Fruit fly (Drosophila melanogaster) Kc167 (cell line): Measurements from ENCODE around the gene CG42763.

ENCODE experiments used
- Myc ChIP-seq: fragments of >200 bp; optimal IDR thresholded peaks from 2 replicates; lab custom pipeline; 2017; ENCODE audit warnings: missing external identifiers
- Sin3A ChIP-seq: fragments of >200 bp; optimal IDR thresholded peaks from 2 replicates; lab custom pipeline; 2018; ENCODE audit warnings: missing external identifiers
- h ChIP-seq: fragments of >200 bp; optimal IDR thresholded peaks from 3 replicates; lab custom pipeline; 2018; ENCODE audit warnings: missing external identifiers
- insv ChIP-seq: fragments of >200 bp; optimal IDR thresholded peaks from 3 replicates; lab custom pipeline; 2018; ENCODE audit warnings: missing external identifiers
- psq ChIP-seq: fragments of >200 bp; optimal IDR thresholded peaks from 2 replicates; lab custom pipeline; 2017; ENCODE audit warnings: missing external identifiers
- ttk ChIP-seq: sonication (Bioruptor generic); optimal IDR thresholded peaks from 2 replicates; lab custom pipeline; 2017; ENCODE audit warnings: missing external identifiers

Gene CG42763

DNA sequence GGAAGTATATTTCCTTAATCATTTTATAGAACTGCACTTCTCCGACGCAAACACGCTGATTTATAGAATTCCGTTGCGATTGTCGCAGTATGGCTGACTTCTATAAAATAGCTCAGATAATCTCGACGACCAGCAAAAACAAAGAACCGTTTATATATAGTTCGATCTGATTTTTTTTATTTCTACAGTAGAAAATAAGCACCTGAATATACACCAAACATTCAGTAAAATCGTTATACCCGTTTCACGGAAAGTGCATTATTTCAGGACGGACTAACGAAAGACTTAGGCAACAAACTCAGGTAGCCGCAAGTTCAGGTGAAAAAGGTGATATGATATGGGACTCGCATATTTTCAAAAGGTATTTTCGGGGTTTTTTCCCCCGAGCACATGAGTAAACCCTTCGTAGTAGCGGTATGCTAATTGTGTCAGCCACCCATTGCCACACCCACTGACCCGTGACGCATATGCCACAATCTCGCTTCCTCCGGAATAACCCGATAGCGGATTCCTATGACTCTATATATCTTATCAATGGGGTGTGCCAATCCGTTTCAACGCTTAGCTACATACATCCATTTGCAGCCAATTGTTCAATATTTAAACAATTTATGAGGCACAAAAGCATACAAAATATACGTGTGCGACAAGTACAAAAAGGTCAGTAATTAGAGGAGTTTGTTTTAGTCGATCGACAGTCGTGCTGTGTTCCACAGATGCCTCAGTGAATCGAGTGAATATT is at the start of gene CG42763, which contains the start of gene CG43394:
CG42763 (minus strand) TSS at position 41 of the 742 bp plus-strand sequence.
CG43394 (plus strand) TSS at position 692 of the 742 bp plus-strand sequence.
- TF ChIP-seq h, result no peak
- TF ChIP-seq psq, result no peak
- no peak for TF ChIP-seq insv
- TF ChIP-seq Myc (lab: Kevin White, UChicago), result no peak
- no peak for TF ChIP-seq ttk
- TF ChIP-seq Sin3A (lab: Kevin White, UChicago), result no peak

DNA sequence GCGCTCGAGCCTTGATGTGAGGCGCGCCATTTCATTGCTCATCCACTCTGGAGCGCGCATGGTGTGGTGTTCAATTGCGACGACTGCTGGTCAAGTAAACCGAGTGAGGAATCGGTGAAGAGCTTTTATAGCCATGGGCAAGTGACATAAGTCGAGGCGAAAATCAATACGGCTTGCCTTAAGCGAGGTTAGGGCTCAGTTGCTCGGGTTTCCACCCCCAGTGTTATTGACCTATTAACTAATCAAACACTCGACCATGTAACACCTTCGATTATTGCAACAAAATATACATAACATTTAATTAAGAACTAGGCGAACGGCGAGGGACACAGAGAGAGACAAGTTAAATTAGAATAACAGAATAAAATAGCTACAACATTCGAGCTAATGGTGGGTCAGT is 45.8 kb upstream of the CG42763 start, which contains the start of gene CG34134:
CG34134 (minus strand) TSS at position 101 of the 400 bp plus-strand sequence.
- TF ChIP-seq psq, result no peak
- TF ChIP-seq Sin3A (lab: Kevin White, UChicago), result no peak
- no peak for TF ChIP-seq Myc (lab: Kevin White, UChicago)
- TF ChIP-seq insv, result no peak
- no peak for TF ChIP-seq ttk
- no peak for TF ChIP-seq h

DNA sequence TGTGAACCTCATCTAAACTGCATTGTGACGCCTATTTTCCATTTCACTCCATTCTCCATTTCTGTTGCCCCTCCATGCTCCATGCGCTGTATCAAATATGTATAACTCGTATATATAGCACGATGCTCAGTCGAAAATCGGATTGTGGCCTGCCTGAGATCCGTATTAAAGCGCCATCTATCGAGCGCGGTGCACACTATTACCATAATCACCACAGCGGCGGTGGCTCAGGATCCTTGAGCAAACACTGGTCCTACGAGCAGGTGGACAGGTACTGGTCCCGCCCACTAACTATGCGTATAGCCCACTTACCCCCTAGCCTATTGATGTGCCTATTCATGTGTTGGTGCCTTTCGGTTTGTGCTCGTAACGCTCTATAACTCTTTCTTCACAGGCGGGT is 40.1 kb upstream of the CG42763 start:
- TF ChIP-seq psq, result no peak
- TF ChIP-seq ttk, result no peak
- TF ChIP-seq insv, result no peak

DNA sequence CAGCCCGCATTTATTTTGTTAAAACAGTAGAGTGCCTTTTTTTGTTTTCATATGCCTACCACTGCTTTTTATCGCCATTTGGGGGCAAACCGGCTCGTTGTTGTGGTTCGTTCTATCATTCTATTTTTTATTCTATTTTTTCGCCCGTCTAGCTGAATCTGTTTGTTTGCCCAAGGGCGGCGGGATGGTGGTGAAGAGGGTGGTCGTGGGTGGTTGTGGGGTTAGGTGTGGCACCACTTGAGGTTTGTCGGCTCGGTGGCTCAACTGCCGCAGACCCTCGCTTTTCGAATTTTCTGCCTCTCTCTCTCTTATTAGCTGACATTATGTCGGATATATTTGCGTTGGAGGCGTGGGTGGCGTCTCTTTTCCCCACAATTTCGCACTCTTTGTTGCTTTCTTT is 26.6 kb upstream of the CG42763 start:
- TF ChIP-seq Sin3A (lab: Kevin White, UChicago) (no peak), ttk (no peak), h (no peak), psq (no peak), insv (no peak), Myc (lab: Kevin White, UChicago) (no peak)

DNA sequence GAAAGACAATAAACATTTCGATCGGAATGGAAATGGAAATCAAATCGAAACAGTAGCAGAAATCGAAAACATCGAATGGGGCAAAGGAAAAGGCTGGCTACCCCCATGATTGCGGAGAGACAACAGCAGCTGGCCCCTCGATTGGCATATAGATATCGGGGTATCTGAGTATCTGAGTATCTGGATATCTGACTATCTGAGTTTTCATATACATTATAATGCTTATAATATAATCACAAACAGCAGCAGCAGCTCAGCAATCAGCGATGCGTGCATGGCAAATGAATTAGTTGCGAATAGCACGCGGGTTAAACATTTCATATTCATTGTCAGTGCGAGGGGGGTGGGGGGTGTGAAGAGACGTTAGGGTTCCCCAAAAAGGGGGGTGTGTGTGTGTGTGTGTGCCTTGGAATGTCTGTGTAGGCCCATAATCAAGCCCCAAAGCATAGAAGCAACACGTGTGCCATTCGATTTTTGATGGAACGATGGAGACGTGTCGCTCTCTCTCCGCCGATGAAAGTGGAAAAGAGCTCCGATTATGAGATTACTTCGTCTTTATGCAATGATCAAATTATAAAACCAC is 25.8 kb upstream of the CG42763 start:
- TF ChIP-seq h (no peak), psq (no peak), insv (no peak), ttk (no peak), Myc (lab: Kevin White, UChicago) (no peak), Sin3A (lab: Kevin White, UChicago) (no peak)

DNA sequence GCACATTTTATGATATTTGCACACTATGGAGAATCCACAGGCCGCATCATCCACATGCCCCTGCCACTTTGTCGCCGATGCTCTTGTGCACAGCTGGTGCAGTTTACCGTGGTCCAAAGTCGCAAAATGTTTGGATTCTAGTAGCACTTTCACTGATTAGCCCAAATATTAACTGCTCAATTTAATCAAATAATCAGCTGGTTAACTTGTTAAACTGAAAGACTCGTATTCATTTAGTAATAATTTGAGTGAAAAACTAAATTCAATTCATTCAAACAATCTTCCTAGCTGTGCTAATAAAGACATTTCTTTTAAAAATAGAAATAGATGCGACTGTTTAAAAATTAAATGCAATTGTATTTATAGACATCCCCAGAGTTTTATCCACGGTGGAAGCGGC is 23.2 kb upstream of the CG42763 start:
- TF ChIP-seq h (no peak), psq (no peak), Sin3A (lab: Kevin White, UChicago) (no peak), insv (no peak), Myc (lab: Kevin White, UChicago) (no peak), ttk (no peak)

DNA sequence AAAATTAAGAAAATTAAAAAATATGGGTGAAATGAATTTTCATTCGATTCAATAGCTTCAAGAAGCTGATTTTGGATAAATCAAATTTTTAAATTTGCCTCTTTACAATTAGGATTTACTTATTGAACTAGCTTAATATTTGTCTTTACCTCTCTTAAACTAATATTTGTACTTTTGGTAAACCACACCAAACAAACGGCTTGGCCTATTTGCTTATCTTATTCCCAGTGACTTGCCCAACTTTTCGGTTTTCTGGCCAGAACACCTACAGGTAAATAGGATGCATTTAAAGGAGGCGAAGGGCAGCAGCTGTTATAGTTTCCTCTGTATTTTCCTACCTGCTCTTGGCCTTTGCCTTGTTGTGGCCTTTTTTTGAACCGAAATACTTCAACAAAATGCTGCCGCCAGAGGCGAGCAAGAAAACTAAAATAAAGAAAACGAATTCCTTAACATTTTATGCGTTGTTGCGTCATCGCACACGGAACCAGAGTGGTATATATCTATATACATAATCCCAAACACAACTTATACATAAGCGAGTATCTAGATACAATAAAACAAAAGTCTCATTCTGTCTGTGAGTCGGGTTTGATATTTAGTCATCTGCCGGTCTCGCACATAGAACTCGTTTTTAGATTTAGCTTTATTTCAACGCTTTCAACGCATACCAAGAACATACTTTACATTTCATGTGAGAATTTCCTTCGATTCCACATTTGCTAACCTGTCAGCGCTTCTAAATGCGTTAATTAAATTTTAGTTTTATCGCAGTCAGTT is 21.1 kb upstream of the CG42763 start:
- no peak for TF ChIP-seq ttk
- no peak for TF ChIP-seq psq
- TF ChIP-seq h, result no peak
- no peak for TF ChIP-seq insv

DNA sequence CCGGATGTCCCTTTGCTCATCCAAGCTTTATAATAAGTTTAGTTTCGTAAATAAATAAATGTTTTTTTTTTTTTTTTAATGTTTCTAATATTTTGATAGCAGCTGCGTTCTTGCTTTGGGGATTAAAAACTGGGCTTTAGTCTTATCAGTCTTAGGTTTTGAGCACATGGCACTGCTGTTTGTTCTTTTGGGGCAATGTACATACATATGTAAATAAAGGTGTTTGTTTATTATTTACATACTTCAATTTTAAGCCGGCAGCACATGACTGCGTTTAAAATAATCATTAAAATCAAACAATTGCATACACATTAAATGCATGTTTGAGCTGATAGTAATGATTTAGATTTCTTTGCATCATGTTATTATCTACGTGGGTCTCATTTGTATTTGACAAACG is 19.3 kb upstream of the CG42763 start:
- no peak for TF ChIP-seq Myc (lab: Kevin White, UChicago)
- no peak for TF ChIP-seq Sin3A (lab: Kevin White, UChicago)
- no peak for TF ChIP-seq insv
- TF ChIP-seq psq, result no peak
- no peak for TF ChIP-seq ttk
- TF ChIP-seq h, result no peak

DNA sequence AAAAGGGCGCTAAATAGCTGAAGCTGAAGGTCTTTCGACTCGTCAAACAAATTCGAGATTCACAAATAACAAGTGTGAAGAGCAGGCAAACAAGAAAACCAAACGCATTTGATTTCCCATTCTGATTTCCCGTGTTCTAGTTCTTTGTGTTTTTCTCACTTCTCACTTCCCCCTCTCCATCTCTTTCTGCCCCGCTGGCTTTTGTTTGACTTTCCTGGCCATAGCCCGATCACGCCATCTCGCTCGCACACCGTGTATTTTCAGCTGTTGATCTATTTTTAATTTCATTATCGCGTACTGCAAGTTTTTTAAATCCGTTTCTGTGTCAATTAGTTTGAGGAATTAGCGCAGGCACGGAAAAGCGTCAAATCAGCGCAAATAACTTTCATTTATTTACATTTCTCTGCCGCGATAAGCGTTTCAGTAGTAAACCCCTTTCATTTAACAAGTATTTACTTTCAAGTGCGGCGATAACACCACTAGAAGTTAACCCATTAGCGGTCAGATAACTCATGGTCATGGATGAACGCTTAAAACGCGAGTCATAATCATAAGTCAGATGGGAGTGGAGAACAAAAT is 18.8 kb upstream of the CG42763 start:
- no peak for TF ChIP-seq insv
- no peak for TF ChIP-seq ttk
- no peak for TF ChIP-seq psq
- no peak for TF ChIP-seq Sin3A (lab: Kevin White, UChicago)
- TF ChIP-seq h, result no peak
- no peak for TF ChIP-seq Myc (lab: Kevin White, UChicago)

DNA sequence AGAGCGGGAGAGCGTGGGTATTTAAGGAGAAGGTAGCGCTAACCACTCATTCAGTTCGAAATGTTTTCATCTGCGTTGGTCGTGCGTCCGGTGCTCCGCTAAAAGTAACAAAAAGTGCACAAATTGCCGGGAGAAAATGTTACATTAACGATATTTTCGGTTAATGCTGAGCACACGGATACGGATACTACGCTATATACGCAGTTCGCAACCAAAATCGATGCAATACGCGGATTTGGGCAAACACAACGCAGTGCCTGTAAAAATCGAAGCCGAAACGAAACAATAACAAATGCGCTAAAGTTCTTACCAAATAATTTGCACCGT is 18.1 kb upstream of the CG42763 start, which contains the start of gene Piezo:
Piezo (plus strand) TSS at position 49 of the 327 bp plus-strand sequence.
- no peak for TF ChIP-seq Sin3A (lab: Kevin White, UChicago)

DNA sequence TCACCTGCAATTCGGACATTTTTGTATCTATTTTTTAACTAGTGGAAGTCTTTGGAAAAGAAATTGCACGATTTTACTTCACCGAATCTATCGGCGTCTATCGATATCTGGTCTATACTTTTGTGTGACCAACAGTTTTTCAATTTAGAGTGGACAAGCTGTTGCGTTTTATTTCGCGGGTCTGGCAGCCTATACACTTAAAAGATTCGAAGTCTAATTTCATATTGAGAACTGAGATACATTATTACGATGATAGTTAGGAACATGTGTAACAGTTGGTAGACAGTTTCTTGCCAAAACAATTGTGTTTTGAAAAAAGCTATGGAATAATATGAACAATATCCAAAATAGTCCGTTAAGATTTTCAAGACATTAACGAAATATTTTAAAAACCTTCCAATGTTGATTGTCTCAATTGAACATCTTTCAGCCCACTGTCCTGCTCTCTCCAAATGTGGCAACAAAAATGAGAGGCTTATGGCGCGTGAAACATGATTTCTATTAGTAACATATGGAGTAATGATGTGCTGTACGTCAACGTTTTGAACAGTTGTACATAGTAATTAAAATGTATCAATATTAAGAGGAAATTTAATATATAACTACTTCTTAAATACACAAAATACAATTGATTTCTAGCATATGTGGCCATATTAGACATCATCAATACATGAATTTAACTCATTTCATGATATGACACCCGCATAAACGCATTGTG is 17.6 kb upstream of the CG42763 start, which contains the start of gene Acbp1:
Acbp1 (minus strand) TSS at position 146 of the 718 bp plus-strand sequence.
- no peak for TF ChIP-seq Myc (lab: Kevin White, UChicago)
- TF ChIP-seq psq, result no peak
- no peak for TF ChIP-seq ttk
- no peak for TF ChIP-seq h
- no peak for TF ChIP-seq insv
- no peak for TF ChIP-seq Sin3A (lab: Kevin White, UChicago)

DNA sequence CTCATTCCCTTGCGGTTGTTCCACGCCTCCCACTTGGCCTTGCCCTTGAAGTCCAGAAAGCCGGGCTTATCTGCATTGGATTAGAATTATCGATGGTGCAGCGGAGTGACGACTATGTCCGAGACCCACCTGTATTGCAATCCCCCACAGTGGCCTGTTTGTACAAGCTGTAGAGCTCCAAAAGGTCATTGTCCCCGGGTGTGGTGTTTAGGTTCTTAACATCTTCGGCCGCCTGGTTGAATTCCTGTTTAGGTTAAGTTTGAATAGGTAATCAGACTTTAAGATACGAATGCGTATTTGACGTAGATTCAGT is 17.0 kb upstream of the CG42763 start:
- TF ChIP-seq psq (no peak), Myc (lab: Kevin White, UChicago) (no peak), Sin3A (lab: Kevin White, UChicago) (no peak), h (no peak), insv (no peak), ttk (no peak)

DNA sequence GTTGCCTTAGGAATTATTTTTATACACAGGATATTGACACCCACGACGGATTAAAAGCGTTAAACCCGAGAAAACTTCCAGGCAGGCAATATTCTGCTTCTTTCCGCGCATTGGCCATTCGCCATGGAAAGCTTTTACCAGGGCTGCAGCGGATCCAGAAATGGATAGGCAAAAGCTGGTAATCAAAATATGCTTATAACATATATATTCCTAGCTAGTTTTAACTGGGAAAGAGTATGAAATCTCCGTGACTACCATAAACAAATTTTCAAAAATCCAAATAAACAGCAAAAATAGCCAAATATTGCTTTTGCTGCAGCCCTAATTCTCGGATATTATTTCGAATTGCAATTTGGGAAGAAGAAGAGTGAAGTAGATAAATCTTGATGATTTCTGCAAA is 14.6 kb upstream of the CG42763 start, which contains the start of the genes PAPLA1 and Rbsn-5:
PAPLA1 (minus strand) TSS at position 141 of the 400 bp plus-strand sequence.
Rbsn-5 (plus strand) TSS at position 335 of the 400 bp plus-strand sequence.
- TF ChIP-seq h (no peak), ttk (no peak), insv (no peak), Myc (lab: Kevin White, UChicago) (no peak), psq (no peak), Sin3A (lab: Kevin White, UChicago) (no peak)
